Worm (Caenorhabditis elegans) whole organism, mixed stage, embryonic: ENCODE results near the gene C11E4.8.

Source experiments
- ceh-39 ChIP-seq: fragments of 150-350 bp; optimal IDR thresholded peaks from 2 replicates; lab custom pipeline; 2014; ENCODE audit warnings: missing biosample characterization, missing genetic modification characterization
- ceh-83 ChIP-seq: fragments of 200-800 bp; sonication (Bioruptor generic); optimal IDR thresholded peaks from 2 replicates; lab custom pipeline; 2018; ENCODE audit warnings: mild to moderate bottlenecking, missing genetic modification characterization, missing compliant biosample characterization
- cnd-1 ChIP-seq: fragments of 200-800 bp; sonication (Bioruptor generic); optimal IDR thresholded peaks from 2 replicates; lab custom pipeline; 2018; ENCODE audit warnings: mild to moderate bottlenecking, missing genetic modification characterization, missing compliant biosample characterization
- drap-1 ChIP-seq: fragments of 200-800 bp; sonication (Bioruptor generic); optimal IDR thresholded peaks from 3 replicates; lab custom pipeline; 2018; ENCODE audit warnings: mild to moderate bottlenecking, missing genetic modification characterization, missing compliant biosample characterization
- lin-32 ChIP-seq: fragments of 200-800 bp; sonication (Bioruptor generic); optimal IDR thresholded peaks from 2 replicates; lab custom pipeline; 2018; ENCODE audit warnings: mild to moderate bottlenecking, missing genetic modification characterization, missing compliant biosample characterization
- mep-1 ChIP-seq: fragments of 150-350 bp; optimal IDR thresholded peaks from 2 replicates; lab custom pipeline; 2017; ENCODE audit warnings: missing biosample characterization, missing genetic modification reagents, missing genetic modification characterization, inconsistent platforms
- snpc-4 ChIP-seq: fragments of 150-350 bp; optimal IDR thresholded peaks from 2 replicates; lab custom pipeline; 2014; ENCODE audit warnings: missing biosample characterization, missing genetic modification characterization
- unc-120 ChIP-seq: sonication (generic microtip); optimal IDR thresholded peaks from 2 replicates; lab custom pipeline; 2017; ENCODE audit warnings: missing genetic modification characterization, missing compliant biosample characterization; ENCODE audit not compliant: poor library complexity, severe bottlenecking
- unc-39 ChIP-seq: fragments of 150-350 bp; optimal IDR thresholded peaks from 2 replicates; lab custom pipeline; 2014; ENCODE audit warnings: missing biosample characterization, missing genetic modification characterization

Gene C11E4.8

DNA sequence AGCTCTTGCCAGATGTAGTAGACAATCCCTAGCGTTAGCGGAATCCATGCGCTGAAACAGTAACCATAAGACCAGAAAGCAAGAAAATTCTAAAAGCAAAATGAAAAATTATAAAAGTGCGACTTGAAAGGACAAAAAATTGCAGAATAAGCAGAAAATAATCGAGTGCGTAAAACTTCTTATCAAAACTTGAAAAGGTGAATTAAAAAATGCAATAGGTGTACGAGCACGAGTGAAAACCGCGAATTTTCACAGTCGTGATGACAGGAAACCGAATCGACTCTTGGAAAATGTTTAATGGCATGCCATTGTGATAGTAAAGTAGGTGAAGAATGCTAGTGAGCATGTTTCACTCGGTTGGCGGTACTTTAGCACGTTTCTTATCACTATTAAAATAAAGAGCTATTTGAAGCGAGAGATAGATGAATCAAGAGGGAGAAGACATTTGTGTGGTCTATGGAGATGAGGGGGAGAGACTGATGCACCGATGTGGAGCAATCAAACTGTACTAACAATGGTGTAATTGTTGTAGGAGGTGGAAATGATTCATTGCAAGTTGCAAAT lies 60.0 kb downstream of the C11E4.8 start, which contains the start of gene ifp-1:
Gene ifp-1 (minus strand): TSS at position 51 of the 564 bp plus-strand sequence.
- no peak for TF ChIP-seq drap-1
- TF ChIP-seq cnd-1, result no peak
- TF ChIP-seq unc-120 (tag; lab: Kevin White, UChicago), result no peak
- no peak for TF ChIP-seq unc-39 (tag; lab: Kevin White, UChicago)
- no peak for TF ChIP-seq lin-32 (GFP tag; lab: Kevin White, UChicago)
- no peak for TF ChIP-seq mep-1
- no peak for TF ChIP-seq ceh-83 (GFP tag; lab: Kevin White, UChicago)
- no peak for TF ChIP-seq snpc-4 (tag; lab: Kevin White, UChicago)
- TF ChIP-seq ceh-39, result no peak
